Fruit fly (Drosophila melanogaster): Measurements from ENCODE around the gene pon.

pon gene

dm6 chrX:4679813-4680381 lies 43.8 kb downstream of the pon start:
- TF ChIP-seq vnd (GFP tag; IDR thresholded peaks at IDR 0.05; ENCODE audit: partially characterized antibody) (no peak), zen2 (GFP tag; IDR thresholded peaks at IDR 0.05; ENCODE audit: partially characterized antibody) (no peak), twi (tag; optimal IDR thresholded peaks at IDR 0.05) (no peak), CG2712 (tag; optimal IDR thresholded peaks at IDR 0.05) (peak; percentile 51), ken (GFP tag; IDR thresholded peaks at IDR 0.05) (no peak; the same call in 2 of the 3 replicates), her (GFP tag; optimal IDR thresholded peaks at IDR 0.05) (peak; percentile 31), sima (GFP tag; optimal IDR thresholded peaks at IDR 0.05) (no peak), E2f2 (GFP tag; IDR thresholded peaks at IDR 0.05) (peak; percentile 8; the same call in 1 of the 2 replicates), CG11456 (GFP tag; IDR thresholded peaks at IDR 0.05) (0 out of 3 replicates have a peak, but pooled peaks have one; percentile 44), CG18476 (GFP tag; optimal IDR thresholded peaks at IDR 0.05) (peak; percentile 44), CG12391 (tag; optimal IDR thresholded peaks at IDR 0.05) (peak; percentile 67), CG5180 (GFP tag; optimal IDR thresholded peaks at IDR 0.05) (peak; percentile 10), crol (GFP tag; IDR thresholded peaks at IDR 0.05) (no peak), hbn (GFP tag; IDR thresholded peaks at IDR 0.05; ENCODE audit: partially characterized antibody) (no peak), CG3838 (GFP tag; optimal IDR thresholded peaks at IDR 0.05) (no peak), CG6683 (GFP tag; optimal IDR thresholded peaks at IDR 0.05) (no peak), az2 (GFP tag; optimal IDR thresholded peaks at IDR 0.05) (peak; percentile 40), Dref (GFP tag; IDR thresholded peaks at IDR 0.05) (no peak), tll (GFP tag; optimal IDR thresholded peaks at IDR 0.05) (no peak), odd (GFP tag; optimal IDR thresholded peaks at IDR 0.05) (no peak), Aef1 (GFP tag; IDR thresholded peaks at IDR 0.05) (no peak), CG9609 (GFP tag; optimal IDR thresholded peaks at IDR 0.05) (peak; percentile 37), CG15479 (GFP tag; optimal IDR thresholded peaks at IDR 0.05) (no peak), CG11085 (GFP tag; IDR thresholded peaks at IDR 0.05) (no peak), CG7786 (GFP tag; optimal IDR thresholded peaks at IDR 0.05) (peak; percentile 35), CG15696 (tag; optimal IDR thresholded peaks at IDR 0.05) (peak; percentile 19), CG12942 (GFP tag; optimal IDR thresholded peaks at IDR 0.05) (no peak), CG13296 (GFP tag; optimal IDR thresholded peaks at IDR 0.05) (no peak), gsb-n (tag; optimal IDR thresholded peaks at IDR 0.05) (no peak), nau (GFP tag; optimal IDR thresholded peaks at IDR 0.05) (peak; percentile 10), CG34224 (GFP tag; IDR thresholded peaks at IDR 0.05; ENCODE audit: partially characterized antibody) (no peak), bigmax (GFP tag; optimal IDR thresholded peaks at IDR 0.05) (no peak), Hr39 (optimal IDR thresholded peaks at IDR 0.05) (no peak), al (GFP tag; IDR thresholded peaks at IDR 0.05) (peak; percentile 46), row (GFP tag; IDR thresholded peaks at IDR 0.05) (peak; percentile 71; the same call in 2 of the 3 replicates), Neu2 (GFP tag; optimal IDR thresholded peaks at IDR 0.05; ENCODE audit: borderline replicate concordance) (no peak), CkIIα-i1 (GFP tag; IDR thresholded peaks at IDR 0.05) (no peak), CG11398 (GFP tag; optimal IDR thresholded peaks at IDR 0.05) (peak; percentile 32), Trl (optimal IDR thresholded peaks at IDR 0.05) (no peak), Trl (GFP tag; optimal IDR thresholded peaks at IDR 0.05) (peak; percentile 4), Asciz (GFP tag; optimal IDR thresholded peaks at IDR 0.05) (peak; percentile 31), CG8290 (GFP tag; optimal IDR thresholded peaks at IDR 0.05) (peak; percentile 23), CG8290 (tag; optimal IDR thresholded peaks at IDR 0.05) (no peak), lola (GFP tag; optimal IDR thresholded peaks at IDR 0.05) (peak in 1 of 3 experiments; percentile 48), Antp (GFP tag; optimal IDR thresholded peaks at IDR 0.05) (no peak), fd102C (GFP tag; optimal IDR thresholded peaks at IDR 0.05) (no peak), kni (GFP tag; optimal IDR thresholded peaks at IDR 0.05) (no peak), CG17829 (tag; optimal IDR thresholded peaks at IDR 0.05) (peak; percentile 27), emc (GFP tag; optimal IDR thresholded peaks at IDR 0.05) (no peak), Blimp-1 (GFP tag; optimal IDR thresholded peaks at IDR 0.05) (peak; percentile 55)

All from whole organism, embryonic.